Worm (Caenorhabditis elegans) whole organism, L4 larva: ENCODE measurements around the gene vdac-1.

Experiments used
- D1046.2 ChIP-seq: fragments of 200-800 bp; sonication (Bioruptor generic); IDR thresholded peaks from 2 replicates; pipeline ENCODE4 v1.3.6; 2022; ENCODE audit warnings: missing genetic modification characterization, missing compliant biosample characterization
- F26F4.8 ChIP-seq: fragments of 200-800 bp; sonication (Bioruptor generic); conservative IDR thresholded peaks from 2 replicates; pipeline ENCODE4 v1.3.6; 2022; ENCODE audit warnings: missing genetic modification characterization, missing compliant biosample characterization
- F37D6.2 ChIP-seq: sonication (generic microtip); optimal IDR thresholded peaks from 2 replicates; lab custom pipeline; 2016; ENCODE audit warnings: mild to moderate bottlenecking, missing genetic modification characterization, missing compliant biosample characterization
- F44E2.7 ChIP-seq: fragments of 200-800 bp; sonication (Bioruptor generic); IDR thresholded peaks from 2 replicates; pipeline ENCODE4 v2.1.2; 2022; ENCODE audit warnings: missing genetic modification characterization, missing compliant biosample characterization
- T26A8.4 ChIP-seq: fragments of 200-800 bp; sonication (Bioruptor generic); IDR thresholded peaks from 2 replicates; pipeline ENCODE4 v1.3.6; 2022; ENCODE audit warnings: missing genetic modification characterization, missing compliant biosample characterization
- Y48G9A.11 ChIP-seq: fragments of 200-800 bp; sonication (Bioruptor generic); IDR thresholded peaks from 2 replicates; pipeline ENCODE4 v1.3.6; 2022; ENCODE audit warnings: missing genetic modification reagents, missing genetic modification characterization, missing compliant biosample characterization
- Y5F2A.4 ChIP-seq: fragments of 200-800 bp; sonication (Bioruptor generic); optimal IDR thresholded peaks from 2 replicates; lab custom pipeline; 2018; ENCODE audit warnings: mild to moderate bottlenecking, missing genetic modification characterization, missing compliant biosample characterization
- Y75B8A.6 ChIP-seq: fragments of 200-800 bp; sonication (Bioruptor generic); IDR thresholded peaks from 2 replicates; pipeline ENCODE4 v1.3.6; 2022; ENCODE audit warnings: missing genetic modification reagents, missing genetic modification characterization, missing compliant biosample characterization
- ZK337.2 ChIP-seq: fragments of 200-800 bp; sonication (Bioruptor generic); IDR thresholded peaks from 2 replicates; pipeline ENCODE4 v1.3.6; 2022; ENCODE audit warnings: missing genetic modification reagents, missing genetic modification characterization, missing compliant biosample characterization
- ZK546.5 ChIP-seq, 2 experiments: sonication (generic microtip); optimal IDR thresholded peaks; 2 replicates each; lab custom pipeline; 2017; ENCODE audit warnings: missing biosample characterization in 2 of 2, missing genetic modification characterization in 2 of 2
- ceh-82 ChIP-seq: sonication (generic microtip); optimal IDR thresholded peaks from 2 replicates; lab custom pipeline; 2017; ENCODE audit warnings: missing biosample characterization, missing genetic modification characterization
- daf-12 ChIP-seq: fragments of 150-350 bp; optimal IDR thresholded peaks from 2 replicates; lab custom pipeline; 2014; ENCODE audit warnings: missing biosample characterization, missing genetic modification reagents, missing genetic modification characterization
- daf-19 ChIP-seq: fragments of 200-800 bp; sonication (Bioruptor generic); conservative IDR thresholded peaks from 2 replicates; pipeline ENCODE4 v1.3.6; 2022; ENCODE audit warnings: missing genetic modification characterization, missing compliant biosample characterization
- dmd-6 ChIP-seq: fragments of 200-800 bp; sonication (Bioruptor generic); IDR thresholded peaks from 2 replicates; pipeline ENCODE4 v1.3.6; 2022; ENCODE audit warnings: missing genetic modification reagents, missing genetic modification characterization, missing compliant biosample characterization
- dve-1 ChIP-seq: sonication (generic microtip); optimal IDR thresholded peaks from 2 replicates; lab custom pipeline; 2017; ENCODE audit warnings: antibody characterized with exemption, mild to moderate bottlenecking, missing genetic modification characterization, missing compliant biosample characterization; ENCODE audit not compliant: insufficient read depth
- egl-27 ChIP-seq: sonication (generic microtip); optimal IDR thresholded peaks from 3 replicates; lab custom pipeline; 2017; ENCODE audit warnings: missing biosample characterization, missing genetic modification reagents, missing genetic modification characterization
- egl-43 ChIP-seq: fragments of 200-800 bp; sonication (Bioruptor generic); IDR thresholded peaks from 2 replicates; pipeline ENCODE4 v1.3.6; 2022; ENCODE audit warnings: missing genetic modification reagents, missing genetic modification characterization, missing compliant biosample characterization
- gei-8 ChIP-seq: fragments of 200-800 bp; sonication (Bioruptor generic); optimal IDR thresholded peaks from 2 replicates; lab custom pipeline; 2018; ENCODE audit warnings: mild to moderate bottlenecking, missing genetic modification characterization, missing compliant biosample characterization
- lin-1 ChIP-seq: fragments of 200-800 bp; sonication (Bioruptor generic); IDR thresholded peaks from 2 replicates; pipeline ENCODE4 v1.3.6; 2022; ENCODE audit warnings: missing genetic modification reagents, missing genetic modification characterization, missing compliant biosample characterization
- lsy-2 ChIP-seq, 2 experiments: fragments of 150-350 bp in 1 of 2; sonication (generic microtip) in 1 of 2; optimal IDR thresholded peaks; 2 replicates each; lab custom pipeline; 2014 to 2017; ENCODE audit warnings: missing biosample characterization in 2 of 2, missing genetic modification characterization in 2 of 2
- madf-9 ChIP-seq: fragments of 200-800 bp; sonication (Bioruptor generic); conservative IDR thresholded peaks from 2 replicates; pipeline ENCODE4 v1.3.6; 2022; ENCODE audit warnings: missing genetic modification reagents, missing genetic modification characterization, missing compliant biosample characterization
- mep-1 ChIP-seq: fragments of 150-350 bp; sonication (generic microtip); optimal IDR thresholded peaks from 3 replicates; lab custom pipeline; 2014; ENCODE audit warnings: missing biosample characterization, missing genetic modification characterization
- mxl-2 ChIP-seq: fragments of 200-800 bp; sonication (Bioruptor generic); conservative IDR thresholded peaks from 2 replicates; pipeline ENCODE4 v1.3.6; 2022; ENCODE audit warnings: missing genetic modification reagents, missing genetic modification characterization, missing compliant biosample characterization
- nhr-102 ChIP-seq: sonication (generic microtip); optimal IDR thresholded peaks from 2 replicates; lab custom pipeline; 2016; ENCODE audit warnings: mild to moderate bottlenecking, missing genetic modification characterization, moderate library complexity, missing compliant biosample characterization
- nhr-28 ChIP-seq: fragments of 150-350 bp; optimal IDR thresholded peaks from 2 replicates; lab custom pipeline; 2014; ENCODE audit warnings: missing biosample characterization, missing genetic modification characterization
- nhr-6 ChIP-seq: fragments of 150-350 bp; optimal IDR thresholded peaks from 2 replicates; lab custom pipeline; 2014; ENCODE audit warnings: missing biosample characterization, missing genetic modification characterization
- nhr-76 ChIP-seq: fragments of 150-350 bp; optimal IDR thresholded peaks from 2 replicates; lab custom pipeline; 2014; ENCODE audit warnings: missing biosample characterization, missing genetic modification characterization
- nhr-77 ChIP-seq: fragments of 150-350 bp; optimal IDR thresholded peaks from 2 replicates; lab custom pipeline; 2014; ENCODE audit warnings: missing biosample characterization, missing genetic modification characterization
- php-3 ChIP-seq: fragments of 200-800 bp; sonication (Bioruptor generic); IDR thresholded peaks from 2 replicates; pipeline ENCODE4 v1.3.6; 2022; ENCODE audit warnings: missing genetic modification reagents, missing genetic modification characterization, missing compliant biosample characterization
- pqm-1 ChIP-seq: sonication (generic microtip); optimal IDR thresholded peaks from 2 replicates; lab custom pipeline; 2017; ENCODE audit warnings: missing biosample characterization, missing genetic modification characterization
- rbr-2 ChIP-seq: sonication (generic microtip); optimal IDR thresholded peaks from 2 replicates; lab custom pipeline; 2016; ENCODE audit warnings: missing genotype, missing genetic modification characterization, missing compliant biosample characterization
- tra-1 ChIP-seq: fragments of 200-800 bp; sonication (Bioruptor generic); IDR thresholded peaks from 2 replicates; pipeline ENCODE4 v1.3.6; 2022; ENCODE audit warnings: missing genetic modification reagents, missing genetic modification characterization, missing compliant biosample characterization
- unc-62 ChIP-seq, 3 experiments: fragments of 150-350 bp in 1 of 3; sonication (generic microtip); optimal IDR thresholded peaks in 2 of 3; peaks in 1 of 3; 1 replicate in 1 of 3; 2 replicates in 2 of 3; lab custom pipeline; 2014 to 2017; ENCODE audit warnings: missing biosample characterization in 3 of 3, missing genetic modification characterization in 3 of 3, missing genetic modification reagents in 3 of 3, missing genotype in 1 of 3
- zag-1 ChIP-seq: fragments of 150-350 bp; optimal IDR thresholded peaks from 2 replicates; lab custom pipeline; 2014; ENCODE audit warnings: missing biosample characterization, missing genetic modification characterization
- zfp-2 ChIP-seq: sonication (generic microtip); optimal IDR thresholded peaks from 2 replicates; lab custom pipeline; 2016; ENCODE audit warnings: mild to moderate bottlenecking, missing genetic modification characterization, missing compliant biosample characterization

Gene vdac-1

ce11 chrIV:7468638-7469037 lies 39.1 kb downstream of the vdac-1 start:
- TF ChIP-seq pqm-1 (tag; lab: Kevin White, UChicago) = peak; percentile 72
- peak in 1 of 2 experiments; percentile 9 for TF ChIP-seq unc-62 (GFP tag; optimal IDR thresholded peaks at IDR 0.05 in 1 of 2; lab: Kevin White, UChicago)
- TF ChIP-seq unc-62 (tag; optimal IDR thresholded peaks at IDR 0.05; lab: Kevin White, UChicago) = no peak
- no peak for TF ChIP-seq rbr-2

ce11 chrIV:7467170-7467569 lies 40.5 kb downstream of the vdac-1 start:
- TF ChIP-seq egl-27 (tag; lab: Kevin White, UChicago) (no peak), F44E2.7 (GFP tag; lab: Robert Waterston, UW) (no peak), daf-19 (GFP tag; lab: Robert Waterston, UW) (no peak), lin-1 (GFP tag; lab: Robert Waterston, UW) (no peak), F26F4.8 (GFP tag; lab: Robert Waterston, UW) (no peak), madf-9 (GFP tag; lab: Robert Waterston, UW) (no peak), tra-1 (GFP tag; lab: Robert Waterston, UW) (0 out of 2 replicates have a peak, but pooled peaks have one; percentile 15), pqm-1 (tag; lab: Kevin White, UChicago) (peak; percentile 48), nhr-102 (tag; lab: Kevin White, UChicago) (no peak), Y48G9A.11 (GFP tag; lab: Robert Waterston, UW) (no peak), nhr-77 (no peak), daf-12 (tag; lab: Kevin White, UChicago) (no peak)

- TF ChIP-seq egl-43 (GFP tag; lab: Robert Waterston, UW) = no peak
- TF ChIP-seq nhr-6 (tag; lab: Kevin White, UChicago) = no peak
- no peak for TF ChIP-seq nhr-28 (tag; lab: Kevin White, UChicago)
- no peak for TF ChIP-seq rbr-2
- no peak for TF ChIP-seq ZK337.2 (GFP tag; lab: Robert Waterston, UW)
- no peak for TF ChIP-seq nhr-77
- no peak for TF ChIP-seq nhr-76 (tag; lab: Kevin White, UChicago)
- no peak for TF ChIP-seq T26A8.4 (GFP tag; lab: Robert Waterston, UW)
- no peak for TF ChIP-seq ceh-82 (tag; lab: Kevin White, UChicago)
- no peak for TF ChIP-seq php-3 (GFP tag; lab: Robert Waterston, UW)
- no peak for TF ChIP-seq zfp-2
Observed at ce11 chrIV:7465857-7466256, 41.8 kb downstream of the vdac-1 start, which contains the start of gene F13B6.3. Gene F13B6.3, minus strand, starts transcription at chrIV:7465957.

ce11 chrIV:7460225-7460624 lies 47.5 kb downstream of the vdac-1 start, which contains the start of gene F13B6.2:
Gene F13B6.2, minus strand, starts transcription at chrIV:7460325.
- TF ChIP-seq Y5F2A.4 (GFP tag; lab: Kevin White, UChicago) (no peak), ZK546.5 (tag; optimal IDR thresholded peaks at IDR 0.05; lab: Kevin White, UChicago) (no peak), dmd-6 (GFP tag; lab: Robert Waterston, UW) (no peak), Y75B8A.6 (GFP tag; lab: Robert Waterston, UW) (no peak), tra-1 (GFP tag; lab: Robert Waterston, UW) (no peak), mxl-2 (GFP tag; lab: Robert Waterston, UW) (no peak), D1046.2 (GFP tag; lab: Robert Waterston, UW) (no peak), dve-1 (tag; lab: Kevin White, UChicago) (no peak), gei-8 (GFP tag; lab: Kevin White, UChicago) (no peak), mep-1 (tag; lab: Kevin White, UChicago) (no peak), daf-19 (GFP tag; lab: Robert Waterston, UW) (no peak), F26F4.8 (GFP tag; lab: Robert Waterston, UW) (no peak), F37D6.2 (no peak), lsy-2 (tag; optimal IDR thresholded peaks at IDR 0.05; lab: Kevin White, UChicago) (no peak), zag-1 (no peak)
